Worm (Caenorhabditis elegans): ENCODE measurements around the gene nrde-1.

nrde-1 gene

DNA sequence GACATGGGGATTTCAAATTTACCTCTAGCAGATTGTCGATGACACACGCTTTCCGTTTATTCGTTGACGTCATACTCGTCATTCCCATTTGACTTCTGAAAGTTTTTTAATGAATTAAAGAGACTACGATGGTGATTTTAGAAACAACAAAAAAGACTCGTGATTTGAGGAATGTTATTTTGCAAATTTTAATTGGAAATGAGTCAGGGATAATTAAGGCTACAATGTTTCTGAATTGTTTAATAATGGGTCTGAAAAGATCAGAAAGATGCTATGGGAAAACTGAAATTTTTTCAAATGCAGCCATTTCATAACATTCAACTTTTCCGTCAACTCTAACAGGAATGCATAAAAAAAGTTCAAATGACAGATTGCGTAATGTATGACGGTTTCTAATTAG lies 52.2 kb downstream of the nrde-1 start, which contains the start of gene C44F1.1 (continued):
- no peak for TF ChIP-seq tbx-7 (tag; optimal IDR thresholded peaks at IDR 0.05)
- TF ChIP-seq dmd-4 (tag; optimal IDR thresholded peaks at IDR 0.05; ENCODE audit: borderline replicate concordance): no peak

ce11 chrIII:3768200-3768599 lies 54.9 kb downstream of the nrde-1 start, which contains the start of gene gmeb-3:
TSS of gene gmeb-3 (plus strand) at chrIII:3768500.
- no peak for TF ChIP-seq C08G9.2 (tag; optimal IDR thresholded peaks at IDR 0.05)
